Worm (Caenorhabditis elegans) whole organism, dauer: Measurements from ENCODE around the gene algn-1.

Experiments used
- unc-62 ChIP-seq: sonication (generic microtip); optimal IDR thresholded peaks from 2 replicates; lab custom pipeline; 2017; ENCODE audit warnings: missing biosample characterization, missing genetic modification reagents, missing genetic modification characterization

algn-1 gene

ce11 chrIII:6442305-6443125 lies 17.4 kb upstream of the algn-1 start, which contains the start of gene mel-32:
mel-32 (minus strand) TSS chrIII:6443000.
- TF ChIP-seq unc-62 (GFP tag; lab: Kevin White, UChicago), result no peak

DNA sequence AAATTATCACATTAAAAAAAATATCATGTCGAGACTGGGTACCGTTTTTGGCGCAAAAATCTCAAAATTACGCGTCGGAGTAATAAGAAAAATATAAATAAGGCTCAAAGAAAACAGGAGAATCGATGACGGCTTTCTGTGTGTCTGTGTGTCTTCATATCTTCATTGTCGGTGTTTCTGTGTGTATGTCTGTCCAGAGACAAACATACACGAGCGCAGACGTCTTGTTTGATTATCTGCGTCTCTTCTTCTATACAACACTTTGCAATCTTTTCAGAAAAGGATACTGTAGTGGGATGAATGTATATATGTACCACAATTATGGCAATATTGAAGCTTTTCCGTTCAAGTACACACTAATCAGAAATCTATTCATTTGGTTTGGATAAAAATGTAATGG lies 15.6 kb upstream of the algn-1 start, which contains the start of gene C05D11.13:
Gene C05D11.13, minus strand, starts transcription at position 252 of the 400 bp plus-strand sequence.
- TF ChIP-seq unc-62 (GFP tag; lab: Kevin White, UChicago), result no peak

DNA sequence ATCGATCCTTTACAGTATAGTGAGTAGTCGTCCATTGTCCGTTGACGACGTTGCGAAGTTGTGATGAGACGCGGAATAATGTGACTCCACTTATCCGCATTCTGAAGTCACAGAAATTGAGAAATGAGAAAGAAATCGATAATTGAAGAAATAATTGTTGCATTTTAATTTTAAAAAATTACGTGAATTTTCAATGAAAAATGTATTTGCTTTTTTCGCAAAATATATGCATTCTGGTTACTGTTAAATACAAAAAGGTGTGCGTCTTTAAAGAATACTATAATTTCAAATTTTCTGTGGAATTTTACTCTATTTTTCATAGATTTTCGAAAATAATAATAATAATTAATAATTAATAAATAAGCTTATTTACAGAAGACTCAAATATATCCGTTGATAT lies 13.1 kb upstream of the algn-1 start, which contains the start of gene let-721:
Gene let-721, minus strand, starts transcription at position 101 of the 400 bp plus-strand sequence.
- TF ChIP-seq unc-62 (GFP tag; lab: Kevin White, UChicago), result no peak

DNA sequence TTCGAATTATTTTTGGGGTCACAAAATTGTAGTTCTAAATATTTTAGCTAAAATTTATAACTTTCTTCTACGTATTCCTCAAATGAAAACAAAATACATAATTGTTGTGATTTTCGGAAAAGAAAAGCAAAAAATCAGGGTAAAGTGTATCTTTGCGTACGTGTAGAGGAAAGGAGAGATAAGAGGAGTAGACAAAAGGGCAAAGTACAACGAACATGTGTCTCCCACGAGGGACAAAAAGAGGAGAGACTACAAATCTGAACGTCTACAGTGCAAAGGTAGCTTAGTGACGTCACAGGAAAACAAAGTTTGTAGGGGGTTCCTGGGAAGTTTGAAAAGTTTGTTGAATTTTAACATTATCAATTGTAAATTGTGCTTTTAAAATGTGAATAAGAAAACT lies 12.4 kb upstream of the algn-1 start:
- TF ChIP-seq unc-62 (GFP tag; lab: Kevin White, UChicago), result no peak

DNA sequence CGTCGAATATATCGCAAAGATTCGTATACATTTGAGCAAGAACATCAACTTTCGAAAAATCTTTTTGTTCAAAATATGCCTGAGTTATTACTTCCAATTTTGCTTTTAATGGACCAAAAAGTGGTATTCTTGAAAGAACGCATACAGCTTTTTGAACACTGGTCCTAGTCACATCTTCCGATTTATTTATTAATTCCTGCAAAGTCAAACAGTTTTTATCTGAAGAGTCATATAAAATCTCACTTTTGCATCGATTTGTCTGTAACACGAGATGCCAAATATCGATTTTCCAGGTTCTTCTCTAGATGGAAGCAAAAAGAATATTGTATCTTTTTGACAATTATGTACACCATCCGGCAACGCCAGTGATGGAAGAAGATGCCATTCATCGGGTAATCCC lies 10.1 kb upstream of the algn-1 start:
- TF ChIP-seq unc-62 (GFP tag; lab: Kevin White, UChicago), result no peak

DNA sequence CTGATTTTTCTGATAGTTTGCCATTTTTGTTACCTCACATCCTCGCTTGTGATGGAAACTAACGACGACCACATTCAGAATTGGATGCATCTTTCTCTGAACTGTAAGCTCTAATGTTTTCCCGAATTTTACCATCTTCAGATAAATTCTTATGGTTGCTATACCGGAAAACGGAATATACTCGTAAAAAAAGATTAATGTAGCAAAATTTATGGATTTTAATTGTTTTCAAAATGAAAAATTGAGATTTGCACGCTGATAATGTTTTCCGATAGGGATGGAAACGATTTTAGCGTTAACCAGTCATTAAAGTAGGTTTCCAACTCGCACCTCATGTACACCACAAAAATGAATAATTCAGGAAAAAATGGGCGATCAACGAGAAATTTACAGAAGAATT lies 9.3 kb upstream of the algn-1 start, which contains the start of gene T26A5.6:
Gene T26A5.6, minus strand, starts transcription at position 101 of the 400 bp plus-strand sequence.
- TF ChIP-seq unc-62 (GFP tag; lab: Kevin White, UChicago), result no peak

- no peak for TF ChIP-seq unc-62 (GFP tag; lab: Kevin White, UChicago)
These were observed 7.6 kb upstream of the algn-1 start, which contains the start of gene set-1 for ce11 chrIII:6452278-6452677. set-1 (minus strand) TSS chrIII:6452378.

ce11 chrIII:6452683-6453082 lies 7.2 kb upstream of the algn-1 start:
- TF ChIP-seq unc-62 (GFP tag; lab: Kevin White, UChicago), result no peak

DNA sequence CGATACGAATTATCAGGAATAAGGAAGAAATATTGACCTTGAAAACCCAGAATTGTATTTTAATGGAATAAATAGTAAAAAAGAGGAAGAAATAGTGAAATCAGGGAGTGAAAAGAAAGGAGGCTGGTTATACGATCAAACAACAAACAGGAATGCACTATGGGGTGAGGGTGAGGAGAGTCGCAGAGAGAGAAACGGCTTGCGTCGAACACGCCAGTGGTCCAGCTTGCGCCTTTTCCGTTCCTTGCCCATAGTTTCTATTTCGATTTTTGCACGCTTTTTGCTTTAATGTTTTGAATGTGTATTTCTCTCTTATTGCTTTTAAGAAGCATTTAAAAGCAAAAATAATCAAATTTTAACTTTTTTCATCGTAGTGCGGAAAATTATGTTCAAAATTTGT lies 6.3 kb upstream of the algn-1 start:
- TF ChIP-seq unc-62 (GFP tag; lab: Kevin White, UChicago), result no peak

- no peak for TF ChIP-seq unc-62 (GFP tag; lab: Kevin White, UChicago)
These were observed 5.7 kb upstream of the algn-1 start, which contains the start of gene jhdm-1 for ce11 chrIII:6454183-6454582. jhdm-1 (plus strand) TSS chrIII:6454483.

DNA sequence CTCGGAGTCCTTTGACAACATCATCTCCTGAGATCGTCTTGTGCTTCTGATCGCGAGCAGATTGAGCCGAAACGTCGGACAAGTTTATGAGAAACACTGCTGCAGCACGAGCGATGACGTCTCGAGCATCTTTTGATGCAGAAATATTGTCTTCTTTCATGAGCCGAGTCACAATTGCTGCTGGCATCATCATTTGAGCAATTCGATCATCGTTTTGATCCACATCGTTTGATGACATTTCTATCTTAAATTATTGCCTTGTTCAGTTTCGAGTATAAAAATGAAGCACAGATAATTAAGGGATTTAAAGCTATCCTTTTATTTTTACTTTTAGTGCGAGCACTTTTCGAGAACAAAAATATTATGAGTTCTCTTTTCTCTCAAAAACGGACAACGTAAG lies 2.7 kb downstream of the algn-1 start, which contains the start of gene T26A5.8:
Gene T26A5.8, minus strand, starts transcription at position 247 of the 400 bp plus-strand sequence.
- TF ChIP-seq unc-62 (GFP tag; lab: Kevin White, UChicago), result no peak

- TF ChIP-seq unc-62 (GFP tag; lab: Kevin White, UChicago), result no peak
These were observed 3.8 kb downstream of the algn-1 start, which contains the start of gene dlc-1 for ce11 chrIII:6463679-6464078. dlc-1 (minus strand) TSS chrIII:6463779.

DNA sequence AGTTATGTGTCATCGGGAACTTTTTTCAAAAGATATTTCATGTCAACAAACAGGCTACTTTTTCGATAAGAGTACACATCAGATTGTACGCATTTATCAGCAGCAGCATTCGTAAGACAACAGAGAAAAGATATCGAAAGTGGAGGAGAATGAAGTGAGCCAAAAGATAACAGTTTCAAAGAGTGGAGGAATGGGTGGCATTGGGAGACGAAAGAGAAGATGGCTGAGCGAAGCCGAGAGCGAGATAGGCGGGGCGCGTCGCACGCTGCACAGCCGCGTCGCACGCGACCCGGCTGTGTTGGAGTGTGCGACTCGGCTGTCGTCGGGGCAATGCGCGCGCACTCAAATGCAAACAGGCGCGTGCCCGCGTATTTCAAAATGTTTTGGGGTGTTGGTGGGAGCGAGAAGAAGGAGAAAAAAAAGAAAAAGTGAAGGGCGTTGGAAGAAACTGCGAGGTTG lies 4.2 kb downstream of the algn-1 start:
- no peak for TF ChIP-seq unc-62 (GFP tag; lab: Kevin White, UChicago)

- TF ChIP-seq unc-62 (GFP tag; lab: Kevin White, UChicago), result no peak
These were observed 5.0 kb downstream of the algn-1 start, which contains the start of gene nduf-2.2 for ce11 chrIII:6464913-6465312. nduf-2.2 (plus strand) TSS chrIII:6465222.

DNA sequence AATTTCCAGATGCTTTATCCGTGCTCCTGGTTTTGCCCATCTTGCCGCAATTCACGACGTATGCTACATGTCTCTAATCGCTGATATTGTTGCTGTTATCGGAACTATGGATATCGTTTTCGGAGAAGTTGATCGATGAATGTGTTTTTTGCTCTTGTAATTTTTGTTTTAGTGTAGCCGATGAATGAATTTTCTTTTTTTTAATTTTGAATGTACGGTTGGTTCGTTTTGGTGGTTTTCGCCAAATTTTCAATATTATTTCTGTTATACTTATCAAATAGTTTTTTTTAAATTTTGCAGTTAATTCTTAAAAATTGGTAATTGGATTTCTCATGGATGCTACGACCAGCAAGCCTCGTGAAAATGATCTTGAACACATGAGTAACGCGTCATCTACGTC lies 7.1 kb downstream of the algn-1 start, which contains the start of gene T26A5.2:
Gene T26A5.2, plus strand, starts transcription at position 301 of the 400 bp plus-strand sequence.
- TF ChIP-seq unc-62 (GFP tag; lab: Kevin White, UChicago), result no peak

DNA sequence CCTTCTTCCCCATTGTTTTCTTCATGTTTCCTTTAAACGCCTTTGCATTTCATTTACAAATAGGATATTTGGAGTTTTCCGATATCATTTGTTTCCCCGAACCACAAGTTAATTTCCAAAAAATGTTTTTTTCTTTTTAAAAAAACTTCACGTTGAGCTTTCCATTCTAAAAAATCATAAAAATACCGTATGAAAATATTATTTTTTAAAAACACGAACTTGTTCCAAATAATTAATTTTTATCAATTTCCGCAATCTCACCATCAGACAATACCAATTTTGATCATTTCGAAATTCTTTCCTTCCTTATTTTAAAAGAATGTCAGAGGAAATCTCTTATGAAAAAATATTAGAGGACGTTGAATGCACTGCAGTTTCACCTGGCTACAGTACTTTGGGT lies 11.5 kb downstream of the algn-1 start, which contains the start of gene wht-6:
Gene wht-6, plus strand, starts transcription at position 301 of the 400 bp plus-strand sequence.
- no peak for TF ChIP-seq unc-62 (GFP tag; lab: Kevin White, UChicago)
